Worm (Caenorhabditis elegans): ENCODE results near the gene F11G11.15.
"Not testable (repeated sequence)": the region's sequence is repeated elsewhere in the genome, so short reads cannot be mapped to it uniquely, and the experiment has no call there.

F11G11.15 gene

ce11 chrII:4874335-4874861, at the start of gene F11G11.15:
Gene F11G11.15, plus strand, starts transcription at chrII:4874845.
- peak; percentile 81 for TF ChIP-seq mxl-3 (GFP tag; optimal IDR thresholded peaks at IDR 0.05)
- peak; percentile 66 for TF ChIP-seq hlh-30 (tag; optimal IDR thresholded peaks at IDR 0.05; ENCODE audit: insufficient read depth)
- peak; percentile 45 for TF ChIP-seq hlh-11 (tag; optimal IDR thresholded peaks at IDR 0.05)
- peak; percentile 68 for TF ChIP-seq nhr-48 (tag; optimal IDR thresholded peaks at IDR 0.05)
- TF ChIP-seq nhr-41 (GFP tag; IDR thresholded peaks at IDR 0.05): no peak
- no peak for TF ChIP-seq hmg-1.1 (GFP tag; IDR thresholded peaks at IDR 0.05)
- no peak for TF ChIP-seq ztf-7 (tag; optimal IDR thresholded peaks at IDR 0.05)
- peak; percentile 96 for TF ChIP-seq aha-1 (tag)
- TF ChIP-seq nhr-28 (tag; optimal IDR thresholded peaks at IDR 0.05): peak; percentile 33
- peak in 1 of 2 experiments; percentile 31 for TF ChIP-seq mdl-1 (tag; optimal IDR thresholded peaks at IDR 0.05)
- no peak for TF ChIP-seq unc-62 (GFP tag; optimal IDR thresholded peaks at IDR 0.05 in 1 of 2)
- no peak for TF ChIP-seq unc-62 (tag; optimal IDR thresholded peaks at IDR 0.05)
- no peak for TF ChIP-seq zip-2 (tag; optimal IDR thresholded peaks at IDR 0.05)

DNA sequence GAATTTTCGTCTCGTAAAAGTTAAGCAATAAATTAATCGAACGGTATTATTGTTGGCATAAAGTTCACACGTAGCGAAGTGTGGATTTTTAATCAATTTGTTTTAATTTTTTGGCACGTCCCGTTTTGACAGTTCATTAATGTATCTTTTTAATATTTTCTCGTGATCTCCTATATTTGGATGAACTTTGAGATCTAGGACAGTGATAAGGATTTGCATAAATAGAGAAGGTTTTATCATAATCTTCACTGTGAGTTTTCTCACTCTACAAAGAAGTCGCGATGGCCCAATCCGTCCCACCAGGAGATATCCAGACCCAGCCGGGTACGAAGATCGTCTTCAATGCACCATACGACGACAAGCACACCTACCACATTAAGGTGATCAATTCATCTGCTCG, 49.5 kb upstream of the F11G11.15 start, which contains the start of the genes C33F10.8 and msp-40:
Gene C33F10.8, minus strand, starts transcription at position 101 of the 400 bp plus-strand sequence.
Gene msp-40, plus strand, starts transcription at position 282 of the 400 bp plus-strand sequence.
- TF ChIP-seq ces-1 (GFP tag; optimal IDR thresholded peaks at IDR 0.05); nhr-25 (tag; optimal IDR thresholded peaks at IDR 0.05; ENCODE audit: borderline replicate concordance, insufficient read depth); nhr-48 (tag; optimal IDR thresholded peaks at IDR 0.05): not testable (repeated sequence)

- TF ChIP-seq tag-97 (GFP tag; IDR thresholded peaks at IDR 0.05) (no peak), ceh-82 (tag; optimal IDR thresholded peaks at IDR 0.05) (no peak), mep-1 (tag; optimal IDR thresholded peaks at IDR 0.05) (no peak), nhr-111 (GFP tag; optimal IDR thresholded peaks at IDR 0.05) (no peak), dpl-1 (GFP tag; optimal IDR thresholded peaks at IDR 0.05) (peak; percentile 96), mdt-29 (GFP tag; IDR thresholded peaks at IDR 0.05) (no peak), nhr-28 (tag; optimal IDR thresholded peaks at IDR 0.05) (no peak), lsy-2 (tag; optimal IDR thresholded peaks at IDR 0.05) (no peak), T20F7.1 (GFP tag; optimal IDR thresholded peaks at IDR 0.05) (peak; percentile 58), T26A8.4 (GFP tag; IDR thresholded peaks at IDR 0.05) (no peak), zip-2 (tag; optimal IDR thresholded peaks at IDR 0.05) (no peak), rbr-2 (tag; optimal IDR thresholded peaks at IDR 0.05) (peak; percentile 38)
Observed at ce11 chrII:4827734-4828609, 46.7 kb upstream of the F11G11.15 start, which contains the start of the genes fbxb-88 and tbck-1. Gene fbxb-88, minus strand, starts transcription at chrII:4827884. Gene tbck-1, plus strand, starts transcription at chrII:4828559.

DNA sequence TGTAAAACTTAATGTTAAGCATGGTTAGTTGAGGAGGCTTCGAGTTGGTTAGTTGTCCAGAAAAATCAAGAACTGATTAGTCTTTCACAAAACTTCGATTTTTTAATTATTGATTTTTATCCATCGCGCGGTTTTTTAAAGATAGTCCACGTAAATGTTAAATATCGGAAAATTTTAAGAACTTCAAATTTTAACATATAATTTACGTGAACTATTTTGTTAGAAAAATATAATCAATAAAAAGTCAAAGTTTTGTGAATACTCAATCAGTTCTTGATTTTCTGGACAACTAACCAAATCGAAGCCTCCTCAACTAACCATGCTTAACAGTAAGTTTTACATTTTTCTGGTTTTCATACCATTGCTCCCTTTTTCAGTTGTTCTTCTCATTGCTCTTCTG, 39.9 kb upstream of the F11G11.15 start, which contains the start of the genes C33F10.11 and C33F10.1:
Gene C33F10.11, minus strand, starts transcription at position 101 of the 400 bp plus-strand sequence.
Gene C33F10.1, plus strand, starts transcription at position 263 of the 400 bp plus-strand sequence.
- TF ChIP-seq zfp-2 (tag; optimal IDR thresholded peaks at IDR 0.05) (no peak), spr-3 (GFP tag; optimal IDR thresholded peaks at IDR 0.05) (no peak), ceh-28 (tag; optimal IDR thresholded peaks at IDR 0.05) (no peak), egl-43 (GFP tag; IDR thresholded peaks at IDR 0.05) (no peak), nhr-42 (GFP tag; IDR thresholded peaks at IDR 0.05) (no peak), D1046.2 (GFP tag; IDR thresholded peaks at IDR 0.05) (no peak), ceh-62 (tag; optimal IDR thresholded peaks at IDR 0.05) (no peak), php-3 (GFP tag; IDR thresholded peaks at IDR 0.05) (no peak), lin-13 (GFP tag; optimal IDR thresholded peaks at IDR 0.05) (no peak), gei-8 (GFP tag; optimal IDR thresholded peaks at IDR 0.05) (no peak), unc-130 (GFP tag; optimal IDR thresholded peaks at IDR 0.05) (no peak), arid-1 (GFP tag; conservative IDR thresholded peaks at IDR 0.05) (no peak), zip-2 (tag; optimal IDR thresholded peaks at IDR 0.05) (no peak), F44E2.7 (GFP tag; IDR thresholded peaks at IDR 0.05) (no peak), nhr-77 (tag; optimal IDR thresholded peaks at IDR 0.05) (no peak), ceh-20 (GFP tag; IDR thresholded peaks at IDR 0.05) (no peak), daf-16 (GFP tag; optimal IDR thresholded peaks at IDR 0.05) (no peak), daf-16 (tag; optimal IDR thresholded peaks at IDR 0.05) (no peak), nhr-28 (tag; optimal IDR thresholded peaks at IDR 0.05) (no peak)

Measured in whole organism, L4 larva.